Worm (Caenorhabditis elegans): ENCODE results near the gene srt-67.

Gene srt-67

DNA sequence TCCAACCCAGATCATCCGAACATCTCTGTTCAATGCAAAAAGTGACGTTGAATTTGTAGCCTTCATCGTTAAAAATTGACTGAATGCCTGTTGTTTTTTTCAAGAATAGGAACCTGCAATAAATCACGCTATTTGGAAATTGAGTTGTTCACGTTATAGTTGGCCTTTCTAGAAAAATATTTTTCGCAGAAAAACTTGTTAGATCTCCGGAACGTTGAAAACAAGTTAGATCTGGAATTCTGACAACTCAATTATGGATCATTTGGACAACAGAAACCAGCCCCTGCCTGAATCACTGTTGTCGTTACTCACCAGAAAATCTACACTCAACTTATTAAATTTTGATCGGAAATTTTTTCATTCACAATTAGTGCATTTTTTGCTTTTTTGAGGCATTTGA lies at the start of gene srt-67:
TSS of gene srt-67 (minus strand) at position 101 of the 400 bp plus-strand sequence.
- TF ChIP-seq hmg-1.2 (GFP tag; IDR thresholded peaks at IDR 0.05) (no peak), dpl-1 (GFP tag; optimal IDR thresholded peaks at IDR 0.05) (no peak), egl-18 (GFP tag; IDR thresholded peaks at IDR 0.05) (no peak), lag-1 (GFP tag; IDR thresholded peaks at IDR 0.05) (no peak), sdz-38 (tag; optimal IDR thresholded peaks at IDR 0.05) (no peak), Y56A3A.18 (GFP tag; IDR thresholded peaks at IDR 0.05) (no peak), zfh-2 (GFP tag; conservative IDR thresholded peaks at IDR 0.05) (no peak)

DNA sequence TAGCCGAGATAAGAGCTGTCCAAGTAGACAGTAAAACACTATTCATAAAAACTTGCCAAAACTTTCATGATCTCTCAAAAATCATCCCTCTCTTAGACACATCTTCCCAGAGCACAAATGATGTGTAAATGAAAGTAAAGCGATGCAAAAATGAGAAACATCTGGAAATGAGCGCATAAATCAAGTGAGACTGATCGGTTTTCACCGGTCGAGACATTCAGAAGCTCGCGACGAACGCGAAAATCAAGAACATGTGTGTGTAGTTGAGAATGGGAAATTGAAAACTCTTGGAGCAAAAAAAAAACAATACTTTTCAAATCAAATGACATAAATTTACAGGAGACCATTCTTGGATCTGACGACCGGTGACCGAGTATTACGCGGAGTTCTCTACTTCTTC lies 47.1 kb upstream of the srt-67 start:
- TF ChIP-seq ceh-40 (GFP tag; IDR thresholded peaks at IDR 0.05) = no peak
- no peak for TF ChIP-seq dox-1 (GFP tag; IDR thresholded peaks at IDR 0.05)
- TF ChIP-seq hlh-26 (GFP tag; conservative IDR thresholded peaks at IDR 0.05) = no peak
- no peak for TF ChIP-seq ztf-25 (GFP tag; IDR thresholded peaks at IDR 0.05)
- TF ChIP-seq mcd-1 (GFP tag; IDR thresholded peaks at IDR 0.05) = no peak

DNA sequence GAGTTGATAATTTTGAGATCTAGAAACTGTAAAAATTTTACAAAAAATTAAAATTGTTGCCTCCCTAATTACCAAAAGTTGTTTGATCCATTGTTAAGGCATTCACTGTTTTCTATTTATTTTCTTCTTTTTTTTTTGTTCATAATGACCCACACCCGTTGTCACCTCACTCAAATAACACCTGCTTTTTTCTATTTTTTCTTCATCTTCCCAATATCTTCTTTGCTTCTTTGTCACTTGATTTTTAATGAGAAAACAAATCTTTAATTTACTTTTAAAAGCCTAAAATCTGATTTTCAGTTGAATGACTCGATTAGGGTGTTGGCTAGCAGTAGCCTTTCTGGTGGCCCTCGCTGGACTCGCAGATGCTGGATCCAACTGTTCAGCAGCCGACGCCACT lies 46.1 kb upstream of the srt-67 start, which contains the start of gene ncx-2:
TSS of gene ncx-2 (plus strand) at position 301 of the 400 bp plus-strand sequence.
- no peak for TF ChIP-seq athp-1 (tag; optimal IDR thresholded peaks at IDR 0.05)
- TF ChIP-seq rcor-1 (GFP tag; IDR thresholded peaks at IDR 0.05) = no peak
- no peak for TF ChIP-seq nfyb-1 (GFP tag; IDR thresholded peaks at IDR 0.05)

DNA sequence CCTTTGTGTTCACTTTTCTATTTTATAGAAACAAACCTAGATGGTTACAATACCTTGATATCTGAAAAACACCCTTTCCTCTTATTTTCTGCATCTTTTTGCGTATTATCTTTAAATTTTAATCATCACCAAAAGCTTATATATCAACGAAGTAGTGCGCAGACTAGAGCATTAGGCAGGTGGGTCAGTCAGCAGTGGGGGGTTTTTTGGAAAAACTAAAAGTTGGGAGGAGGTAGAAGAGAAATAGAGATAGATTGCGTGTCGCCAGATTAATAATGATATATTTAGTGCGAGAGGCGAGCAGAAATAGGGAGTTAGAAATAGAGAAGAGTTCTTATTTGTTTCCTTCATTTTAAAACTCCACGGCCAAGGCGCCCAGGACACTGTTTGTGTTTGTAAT lies 44.0 kb upstream of the srt-67 start:
- TF ChIP-seq bed-2 (GFP tag; IDR thresholded peaks at IDR 0.05) (no peak), ztf-3 (GFP tag; optimal IDR thresholded peaks at IDR 0.05) (no peak), nhr-90 (tag; optimal IDR thresholded peaks at IDR 0.05) (no peak), let-607 (tag; optimal IDR thresholded peaks at IDR 0.05) (no peak), tlf-1 (GFP tag; optimal IDR thresholded peaks at IDR 0.05) (no peak), xnd-1 (tag; optimal IDR thresholded peaks at IDR 0.05) (no peak), madf-10 (tag; optimal IDR thresholded peaks at IDR 0.05) (no peak), pha-4 (tag; optimal IDR thresholded peaks at IDR 0.05) (no peak), ceh-27 (GFP tag; optimal IDR thresholded peaks at IDR 0.05) (no peak), nhr-27 (tag; optimal IDR thresholded peaks at IDR 0.05) (no peak), attf-3 (GFP tag; conservative IDR thresholded peaks at IDR 0.05) (no peak), K11D2.4 (GFP tag; IDR thresholded peaks at IDR 0.05) (no peak), B0019.2 (GFP tag; conservative IDR thresholded peaks at IDR 0.05) (no peak), F55B11.4 (tag; optimal IDR thresholded peaks at IDR 0.05; ENCODE audit: borderline replicate concordance, insufficient read depth) (no peak), egl-44 (GFP tag; IDR thresholded peaks at IDR 0.05) (no peak), nhr-179 (tag; optimal IDR thresholded peaks at IDR 0.05) (no peak)

DNA sequence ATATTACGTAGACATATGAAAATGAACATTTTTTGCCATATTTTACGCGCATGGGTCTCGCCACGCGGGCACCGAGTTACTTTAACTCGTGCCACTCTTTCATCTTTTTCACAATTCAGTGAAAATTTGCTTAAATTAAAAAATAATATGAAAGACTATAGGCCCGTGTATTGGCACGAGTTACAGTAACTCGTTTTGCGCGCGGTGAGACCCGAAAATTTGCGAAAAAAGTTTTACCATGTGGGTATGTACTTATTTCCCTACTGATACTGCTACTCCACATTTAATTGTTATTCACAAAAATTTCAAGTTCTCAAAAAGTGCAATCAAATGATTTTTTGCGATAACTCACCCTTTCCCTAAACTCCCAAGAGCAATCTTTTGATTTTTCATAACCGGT lies 40.5 kb upstream of the srt-67 start:
- TF ChIP-seq nfyb-1 (GFP tag; IDR thresholded peaks at IDR 0.05) = no peak
- TF ChIP-seq nhr-120 (GFP tag; IDR thresholded peaks at IDR 0.05) = no peak
- no peak for TF ChIP-seq ets-4 (GFP tag; optimal IDR thresholded peaks at IDR 0.05)
- TF ChIP-seq xnd-1 (tag; optimal IDR thresholded peaks at IDR 0.05) = no peak
- no peak for TF ChIP-seq unc-62 (GFP tag; optimal IDR thresholded peaks at IDR 0.05)
- no peak for TF ChIP-seq Y95B8A.8 (GFP tag; IDR thresholded peaks at IDR 0.05)
- TF ChIP-seq ceh-79 (tag; optimal IDR thresholded peaks at IDR 0.05) = no peak
- no peak for TF ChIP-seq ZK185.1 (tag; optimal IDR thresholded peaks at IDR 0.05; ENCODE audit: poor library complexity, severe bottlenecking)
- no peak for TF ChIP-seq lin-54 (GFP tag; optimal IDR thresholded peaks at IDR 0.05)
- no peak for TF ChIP-seq lir-1 (GFP tag; conservative IDR thresholded peaks at IDR 0.05)
- TF ChIP-seq ceh-40 (GFP tag; IDR thresholded peaks at IDR 0.05) = no peak
- no peak for TF ChIP-seq ceh-58 (GFP tag; IDR thresholded peaks at IDR 0.05)
- TF ChIP-seq K11D2.4 (GFP tag; IDR thresholded peaks at IDR 0.05) = no peak
- TF ChIP-seq madf-10 (tag; optimal IDR thresholded peaks at IDR 0.05) = no peak
- no peak for TF ChIP-seq lin-40 (tag; optimal IDR thresholded peaks at IDR 0.05)
- TF ChIP-seq lsy-27 (tag; optimal IDR thresholded peaks at IDR 0.05; ENCODE audit: borderline replicate concordance, insufficient read depth) = no peak
- no peak for TF ChIP-seq T07F8.4 (tag; optimal IDR thresholded peaks at IDR 0.05)
